Fruit fly (Drosophila melanogaster): ENCODE data around the gene Phlpp.

Phlpp gene

dm6 chr2L:19069548-19070145 lies 10.7 kb downstream of the Phlpp start, which contains the start of gene CG10702 (continued):
- TF ChIP-seq D (optimal IDR thresholded peaks at IDR 0.05) (no peak), D (GFP tag; optimal IDR thresholded peaks at IDR 0.05) (peak; percentile 14), CG3726 (GFP tag; IDR thresholded peaks at IDR 0.05) (no peak), Sry-δ (GFP tag; optimal IDR thresholded peaks at IDR 0.05) (no peak), dm (GFP tag; optimal IDR thresholded peaks at IDR 0.05) (no peak), sd (tag; optimal IDR thresholded peaks at IDR 0.05) (no peak), Rfx (GFP tag; IDR thresholded peaks at IDR 0.05) (peak; percentile 62), CG4820 (GFP tag; optimal IDR thresholded peaks at IDR 0.05) (no peak), CG7372 (GFP tag; IDR thresholded peaks at IDR 0.05) (no peak), CG2712 (tag; optimal IDR thresholded peaks at IDR 0.05) (no peak), Lim3 (GFP tag; IDR thresholded peaks at IDR 0.05) (0 out of 2 replicates have a peak, but pooled peaks have one; percentile 6), PHDP (tag; optimal IDR thresholded peaks at IDR 0.05) (no peak), ase (GFP tag; IDR thresholded peaks at IDR 0.05) (no peak), Eip74EF (GFP tag; optimal IDR thresholded peaks at IDR 0.05) (no peak), az2 (GFP tag; optimal IDR thresholded peaks at IDR 0.05) (no peak), Dek (tag; optimal IDR thresholded peaks at IDR 0.05) (no peak), Gsc (GFP tag; IDR thresholded peaks at IDR 0.05) (no peak), CG30431 (GFP tag; optimal IDR thresholded peaks at IDR 0.05) (no peak), CG18011 (GFP tag; optimal IDR thresholded peaks at IDR 0.05) (no peak), fru (optimal IDR thresholded peaks at IDR 0.05) (no peak), CG16779 (GFP tag; IDR thresholded peaks at IDR 0.05) (no peak), kni (GFP tag; optimal IDR thresholded peaks at IDR 0.05) (no peak), fd64A (GFP tag; optimal IDR thresholded peaks at IDR 0.05) (no peak), CG32767 (GFP tag; IDR thresholded peaks at IDR 0.05) (no peak), mam (GFP tag; optimal IDR thresholded peaks at IDR 0.05) (peak; percentile 39), CG7357 (GFP tag; IDR thresholded peaks at IDR 0.05) (no peak), ato (GFP tag; IDR thresholded peaks at IDR 0.05; ENCODE audit: partially characterized antibody) (no peak), CG12104 (GFP tag; optimal IDR thresholded peaks at IDR 0.05) (no peak), CG10267 (tag; optimal IDR thresholded peaks at IDR 0.05) (no peak), NC2β (GFP tag; optimal IDR thresholded peaks at IDR 0.05) (no peak), CG4360 (GFP tag; IDR thresholded peaks at IDR 0.05) (no peak), bowl (GFP tag; IDR thresholded peaks at IDR 0.05) (no peak), CG14965 (GFP tag; optimal IDR thresholded peaks at IDR 0.05; ENCODE audit: borderline replicate concordance) (no peak), Xrp1 (GFP tag; IDR thresholded peaks at IDR 0.05) (no peak; the same call in 1 of the 2 replicates), CG17385 (GFP tag; optimal IDR thresholded peaks at IDR 0.05) (no peak), Nf-YB (GFP tag; optimal IDR thresholded peaks at IDR 0.05) (no peak), Hsf (GFP tag; optimal IDR thresholded peaks at IDR 0.05) (no peak)

dm6 chr2L:19071713-19072112 lies 12.8 kb downstream of the Phlpp start:
- TF ChIP-seq grn (GFP tag; optimal IDR thresholded peaks at IDR 0.05) (no peak), Vsx1 (GFP tag; optimal IDR thresholded peaks at IDR 0.05) (no peak), Hmr (GFP tag; optimal IDR thresholded peaks at IDR 0.05) (no peak), Neu2 (GFP tag; optimal IDR thresholded peaks at IDR 0.05; ENCODE audit: borderline replicate concordance) (no peak), dmrt11E (tag; optimal IDR thresholded peaks at IDR 0.05) (no peak), CG13775 (GFP tag; optimal IDR thresholded peaks at IDR 0.05) (no peak), CG3838 (GFP tag; optimal IDR thresholded peaks at IDR 0.05) (no peak), CG10147 (GFP tag; optimal IDR thresholded peaks at IDR 0.05) (no peak), tll (GFP tag; optimal IDR thresholded peaks at IDR 0.05) (no peak), CG17568 (GFP tag; optimal IDR thresholded peaks at IDR 0.05) (no peak), stwl (tag; optimal IDR thresholded peaks at IDR 0.05) (no peak), H15 (GFP tag; IDR thresholded peaks at IDR 0.05) (no peak), luna (GFP tag; optimal IDR thresholded peaks at IDR 0.05) (no peak), mirr (GFP tag; optimal IDR thresholded peaks at IDR 0.05) (no peak), CTCF (GFP tag; optimal IDR thresholded peaks at IDR 0.05) (no peak), dan (GFP tag; IDR thresholded peaks at IDR 0.05) (no peak)

All from whole organism, embryonic.